Fruit fly (Drosophila melanogaster): ENCODE measurements around the gene Wdr81.

Gene Wdr81

DNA sequence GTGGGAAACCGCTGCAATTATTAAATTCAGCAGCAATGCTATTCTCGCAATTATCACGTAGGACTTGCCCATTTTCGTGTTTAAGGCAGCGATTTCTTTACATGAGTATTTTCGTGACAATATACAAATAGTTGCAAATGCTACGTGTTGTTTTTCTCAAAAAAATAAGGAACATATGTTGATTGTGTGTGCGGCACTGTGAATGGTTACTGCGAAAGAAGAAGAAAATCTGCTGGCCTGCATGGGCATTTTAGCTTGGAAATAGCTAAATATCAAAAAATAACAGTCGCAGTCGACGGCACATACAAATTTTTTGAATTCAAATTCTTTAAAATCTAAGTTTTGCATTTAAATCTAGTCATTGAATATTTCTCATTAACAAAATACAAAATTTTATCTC, 19.8 kb upstream of the Wdr81 start, which contains the start of gene CG6766:
Gene CG6766 (minus strand): TSS at position 180 of the 400 bp plus-strand sequence.
- TF ChIP-seq CG34376 (GFP tag; optimal IDR thresholded peaks at IDR 0.05) (peak; percentile 9), jigr1 (GFP tag; IDR thresholded peaks at IDR 0.05) (no peak), lov (optimal IDR thresholded peaks at IDR 0.05) (no peak), lov (GFP tag; IDR thresholded peaks at IDR 0.05) (no peak), CG7928 (GFP tag; optimal IDR thresholded peaks at IDR 0.05) (no peak), gsb (GFP tag; IDR thresholded peaks at IDR 0.05) (no peak), CG3407 (GFP tag; optimal IDR thresholded peaks at IDR 0.05) (no peak), en (GFP tag; optimal IDR thresholded peaks at IDR 0.05) (no peak), sim (GFP tag; IDR thresholded peaks at IDR 0.05) (no peak), Opbp (GFP tag; IDR thresholded peaks at IDR 0.05; ENCODE audit: partially characterized antibody) (peak; percentile 23; the same call in 2 of the 3 replicates), B-H1 (GFP tag; IDR thresholded peaks at IDR 0.05) (no peak), vvl (GFP tag; IDR thresholded peaks at IDR 0.05) (no peak), CG17568 (GFP tag; optimal IDR thresholded peaks at IDR 0.05) (no peak), Dll (GFP tag; IDR thresholded peaks at IDR 0.05; ENCODE audit: partially characterized antibody) (peak; percentile 29; the same call in 1 of the 4 replicates), Fer1 (GFP tag; optimal IDR thresholded peaks at IDR 0.05) (no peak), CG31388 (GFP tag; optimal IDR thresholded peaks at IDR 0.05) (no peak), Dref (GFP tag; IDR thresholded peaks at IDR 0.05) (peak; percentile 58), CG8281 (tag; optimal IDR thresholded peaks at IDR 0.05) (no peak), NC2β (GFP tag; optimal IDR thresholded peaks at IDR 0.05) (no peak), NC2α (GFP tag; optimal IDR thresholded peaks at IDR 0.05) (no peak), bigmax (GFP tag; optimal IDR thresholded peaks at IDR 0.05) (peak; percentile 24), Med (GFP tag) (peak; percentile 48), tup (GFP tag; optimal IDR thresholded peaks at IDR 0.05) (no peak), Scr (GFP tag; IDR thresholded peaks at IDR 0.05; ENCODE audit: partially characterized antibody) (peak; percentile 36; the same call in 1 of the 2 replicates), zen2 (GFP tag; IDR thresholded peaks at IDR 0.05; ENCODE audit: partially characterized antibody) (no peak), CG7745 (tag; optimal IDR thresholded peaks at IDR 0.05) (no peak), Sry-δ (GFP tag; optimal IDR thresholded peaks at IDR 0.05) (peak; percentile 35), bsh (GFP tag; optimal IDR thresholded peaks at IDR 0.05) (no peak), CG6689 (GFP tag; IDR thresholded peaks at IDR 0.05) (no peak), wor (GFP tag; IDR thresholded peaks at IDR 0.05) (no peak), CG1233 (GFP tag; optimal IDR thresholded peaks at IDR 0.05) (no peak), CG2875 (GFP tag; optimal IDR thresholded peaks at IDR 0.05) (no peak), trh (GFP tag; optimal IDR thresholded peaks at IDR 0.05) (no peak), CoRest (tag; optimal IDR thresholded peaks at IDR 0.05) (no peak), Asciz (GFP tag; optimal IDR thresholded peaks at IDR 0.05) (no peak), Dbx (GFP tag; IDR thresholded peaks at IDR 0.05) (no peak), Gsc (GFP tag; IDR thresholded peaks at IDR 0.05) (no peak), fru (optimal IDR thresholded peaks at IDR 0.05) (no peak), pzg (GFP tag; optimal IDR thresholded peaks at IDR 0.05) (peak; percentile 68), nerfin-1 (tag; optimal IDR thresholded peaks at IDR 0.05) (peak; percentile 91), schlank (tag; optimal IDR thresholded peaks at IDR 0.05) (no peak), Sox100B (GFP tag; optimal IDR thresholded peaks at IDR 0.05) (no peak), CG8478 (optimal IDR thresholded peaks at IDR 0.05) (no peak), aop (GFP tag; IDR thresholded peaks at IDR 0.05) (no peak), CG4404 (GFP tag; IDR thresholded peaks at IDR 0.05) (no peak), sens-2 (GFP tag; IDR thresholded peaks at IDR 0.05) (no peak), Pdp1 (GFP tag; optimal IDR thresholded peaks at IDR 0.05) (no peak), Myb (GFP tag; optimal IDR thresholded peaks at IDR 0.05) (peak; percentile 87), sens (GFP tag) (peak; percentile 73), row (GFP tag; IDR thresholded peaks at IDR 0.05) (peak; percentile 80), CG8944 (GFP tag; optimal IDR thresholded peaks at IDR 0.05) (no peak), ind (GFP tag; optimal IDR thresholded peaks at IDR 0.05) (no peak), nmo (GFP tag; optimal IDR thresholded peaks at IDR 0.05) (peak; percentile 52)
